Worm (Caenorhabditis elegans): ENCODE data around the gene ZC196.4.

DNA sequence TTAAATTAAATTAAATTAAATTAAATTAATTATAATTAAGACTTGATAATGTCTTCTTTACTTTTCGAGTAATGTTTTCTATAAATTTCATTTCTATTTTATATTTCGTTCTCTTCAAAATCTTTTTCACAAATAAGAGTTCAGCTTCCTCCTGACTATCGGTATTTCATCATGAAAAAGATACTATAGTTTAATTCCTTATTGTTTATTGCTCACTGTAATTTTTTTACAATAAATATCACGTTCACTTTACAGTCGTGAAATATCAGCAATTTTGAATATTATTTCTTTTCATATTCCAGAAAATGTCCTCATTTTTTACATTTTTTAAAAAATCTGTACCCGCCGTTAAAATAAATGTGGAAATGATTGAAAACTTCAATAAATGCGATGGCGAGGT lies 3.5 kb downstream of the ZC196.4 start, which contains the start of gene ZC196.3:
- TF ChIP-seq pha-4 (tag; optimal IDR thresholded peaks at IDR 0.05) (no peak), drap-1 (GFP tag; optimal IDR thresholded peaks at IDR 0.05) (no peak), unc-39 (tag; optimal IDR thresholded peaks at IDR 0.05) (no peak), bed-3 (GFP tag; optimal IDR thresholded peaks at IDR 0.05) (no peak), nhr-28 (tag; optimal IDR thresholded peaks at IDR 0.05) (no peak)
